Worm (Caenorhabditis elegans) whole organism, late embryonic: ENCODE results near the gene fbxa-171.

Experiments used
- ceh-31 ChIP-seq: sonication (generic microtip); optimal IDR thresholded peaks from 2 replicates; lab custom pipeline; 2016; ENCODE audit warnings: missing genetic modification characterization, missing compliant biosample characterization
- sox-2 ChIP-seq: fragments of 200-800 bp; sonication (Bioruptor generic); IDR thresholded peaks from 2 replicates; pipeline ENCODE4 v1.3.6; 2022; ENCODE audit warnings: missing genetic modification reagents, missing genetic modification characterization, missing compliant biosample characterization

- TF ChIP-seq sox-2 (GFP tag; lab: Robert Waterston, UW), result no peak
- TF ChIP-seq ceh-31 (tag; lab: Kevin White, UChicago), result no peak
Measured at ce11 chrV:17538279-17538896, 27.4 kb downstream of the fbxa-171 start, which contains the start of gene C18D4.6.
